Fruit fly (Drosophila melanogaster) whole organism, wandering third instar larva: ENCODE data around the gene CG34316.

Source experiments
- CG32264 ChIP-seq: fragments of 200-800 bp; sonication (Bioruptor generic); optimal IDR thresholded peaks from 2 replicates; lab custom pipeline; 2016; ENCODE audit warnings: missing biosample characterization, missing genetic modification characterization
- CG9705 ChIP-seq: fragments of 200-800 bp; sonication (Bioruptor generic); optimal IDR thresholded peaks from 2 replicates; lab custom pipeline; 2018; ENCODE audit warnings: missing biosample characterization, mild to moderate bottlenecking, missing genetic modification characterization
- Dif ChIP-seq: fragments of 200-275, 200-300 bp; sonication (Bioruptor generic); optimal IDR thresholded peaks from 2 replicates; lab custom pipeline; 2018; ENCODE audit warnings: missing biosample characterization, missing genetic modification characterization; ENCODE audit not compliant: partially characterized antibody
- GATAd ChIP-seq: sonication (Bioruptor generic); optimal IDR thresholded peaks from 2 replicates; lab custom pipeline; 2016; ENCODE audit warnings: missing biosample characterization, missing genetic modification characterization
- HLH106 ChIP-seq: fragments of 200-800 bp; optimal IDR thresholded peaks from 3 replicates; lab custom pipeline; 2019; ENCODE audit warnings: missing biosample characterization, mild to moderate bottlenecking, missing genetic modification characterization, moderate library complexity
- Hnf4 ChIP-seq: fragments of 200-800 bp; sonication (Bioruptor generic); optimal IDR thresholded peaks from 2 replicates; lab custom pipeline; 2016; ENCODE audit warnings: missing biosample characterization, mild to moderate bottlenecking, missing genetic modification characterization
- Hr78 ChIP-seq: fragments of >200 bp; optimal IDR thresholded peaks from 2 replicates; lab custom pipeline; 2017; ENCODE audit warnings: missing biosample characterization, missing genetic modification characterization
- Hr83 ChIP-seq: fragments of 200-300 bp; sonication (Bioruptor generic); optimal IDR thresholded peaks from 2 replicates; lab custom pipeline; 2016; ENCODE audit warnings: missing biosample characterization, mild to moderate bottlenecking, missing genetic modification characterization, moderate library complexity; ENCODE audit not compliant: poor library complexity, severe bottlenecking
- Jra ChIP-seq: sonication (Bioruptor generic); optimal IDR thresholded peaks from 2 replicates; lab custom pipeline; 2016; ENCODE audit warnings: missing biosample characterization, missing genetic modification characterization
- Mio ChIP-seq: sonication (Bioruptor generic); optimal IDR thresholded peaks from 2 replicates; lab custom pipeline; 2016; ENCODE audit warnings: missing biosample characterization, missing genetic modification characterization
- Myc ChIP-seq: fragments of >200 bp; optimal IDR thresholded peaks from 2 replicates; lab custom pipeline; 2017
- N ChIP-seq: fragments of >200 bp; optimal IDR thresholded peaks from 2 replicates; lab custom pipeline; 2018; ENCODE audit warnings: missing biosample characterization, missing external identifiers, missing genetic modification characterization
- OdsH ChIP-seq: fragments of 200-800 bp; sonication (Bioruptor generic); optimal IDR thresholded peaks from 2 replicates; lab custom pipeline; 2016; ENCODE audit warnings: missing biosample characterization, mild to moderate bottlenecking, missing genetic modification characterization
- Rel ChIP-seq, 2 experiments: fragments of 200-800 bp; sonication (Bioruptor generic) in 1 of 2; optimal IDR thresholded peaks; 2 replicates in 1 of 2; 3 replicates in 1 of 2; lab custom pipeline; 2016 to 2019; ENCODE audit warnings: mild to moderate bottlenecking in 2 of 2, missing biosample characterization in 2 of 2, missing genetic modification characterization in 2 of 2, moderate library complexity in 1 of 2
- Sp1 ChIP-seq: fragments of 200-800 bp; sonication (Bioruptor generic); optimal IDR thresholded peaks from 3 replicates; lab custom pipeline; 2019; ENCODE audit warnings: missing biosample characterization, mild to moderate bottlenecking, missing genetic modification characterization, moderate library complexity
- Vsx2 ChIP-seq: fragments of 200-300, 225-300 bp; sonication (Bioruptor generic); optimal IDR thresholded peaks from 2 replicates; lab custom pipeline; 2018; ENCODE audit warnings: missing biosample characterization, missing genetic modification characterization; ENCODE audit not compliant: partially characterized antibody
- br ChIP-seq: fragments of 200-800 bp; sonication (Bioruptor generic); optimal IDR thresholded peaks from 2 replicates; lab custom pipeline; 2016; ENCODE audit warnings: missing biosample characterization, missing genetic modification characterization
- brk ChIP-seq: fragments of 200-800 bp; sonication (Bioruptor generic); optimal IDR thresholded peaks from 2 replicates; lab custom pipeline; 2016; ENCODE audit warnings: missing biosample characterization, mild to moderate bottlenecking, missing genetic modification characterization
- dl ChIP-seq, 2 experiments: fragments of 175-275, 200-275 bp in 1 of 2; fragments of 200-275 bp in 1 of 2; sonication (Bioruptor generic); optimal IDR thresholded peaks; lab custom pipeline; 2018; ENCODE audit warnings: mild to moderate bottlenecking in 2 of 2, missing biosample characterization in 2 of 2, missing genetic modification characterization in 2 of 2, moderate library complexity in 2 of 2; ENCODE audit not compliant: partially characterized antibody in 2 of 2, insufficient read depth in 1 of 2
- dsf ChIP-seq: sonication (Bioruptor generic); optimal IDR thresholded peaks from 2 replicates; lab custom pipeline; 2016; ENCODE audit warnings: missing biosample characterization, missing genetic modification characterization, borderline replicate concordance
- ey ChIP-seq: fragments of 200-800 bp; sonication (Bioruptor generic); optimal IDR thresholded peaks from 2 replicates; lab custom pipeline; 2016; ENCODE audit warnings: missing biosample characterization, missing genetic modification characterization
- foxo ChIP-seq, 2 experiments: fragments of 200-800 bp; sonication (Bioruptor generic); optimal IDR thresholded peaks; 2 replicates in 1 of 2; 3 replicates in 1 of 2; lab custom pipeline; 2016 to 2017; ENCODE audit warnings: missing biosample characterization in 2 of 2, missing genetic modification characterization in 2 of 2
- h ChIP-seq: fragments of 200-800 bp; sonication (Bioruptor generic); optimal IDR thresholded peaks from 3 replicates; lab custom pipeline; 2016; ENCODE audit warnings: missing biosample characterization, mild to moderate bottlenecking, missing genetic modification characterization
- pan ChIP-seq: fragments of >200 bp; optimal IDR thresholded peaks from 2 replicates; lab custom pipeline; 2017
- psq ChIP-seq: fragments of 200-800 bp; sonication (Bioruptor generic); optimal IDR thresholded peaks from 3 replicates; lab custom pipeline; 2017; ENCODE audit warnings: missing biosample characterization, mild to moderate bottlenecking, missing genetic modification characterization, moderate library complexity
- sage ChIP-seq: fragments of 200-800 bp; sonication (Bioruptor generic); optimal IDR thresholded peaks from 2 replicates; lab custom pipeline; 2016; ENCODE audit warnings: missing biosample characterization, mild to moderate bottlenecking, missing genetic modification characterization
- sv ChIP-seq: fragments of 200-800 bp; sonication (Bioruptor generic); optimal IDR thresholded peaks from 3 replicates; lab custom pipeline; 2016; ENCODE audit warnings: missing biosample characterization, missing genetic modification characterization
- tai ChIP-seq: sonication (Bioruptor generic); optimal IDR thresholded peaks from 2 replicates; lab custom pipeline; 2016; ENCODE audit warnings: missing biosample characterization, missing genetic modification characterization
- woc ChIP-seq: sonication (Bioruptor generic); optimal IDR thresholded peaks from 2 replicates; lab custom pipeline; 2016; ENCODE audit warnings: missing biosample characterization, mild to moderate bottlenecking, missing genetic modification characterization

Gene CG34316

DNA sequence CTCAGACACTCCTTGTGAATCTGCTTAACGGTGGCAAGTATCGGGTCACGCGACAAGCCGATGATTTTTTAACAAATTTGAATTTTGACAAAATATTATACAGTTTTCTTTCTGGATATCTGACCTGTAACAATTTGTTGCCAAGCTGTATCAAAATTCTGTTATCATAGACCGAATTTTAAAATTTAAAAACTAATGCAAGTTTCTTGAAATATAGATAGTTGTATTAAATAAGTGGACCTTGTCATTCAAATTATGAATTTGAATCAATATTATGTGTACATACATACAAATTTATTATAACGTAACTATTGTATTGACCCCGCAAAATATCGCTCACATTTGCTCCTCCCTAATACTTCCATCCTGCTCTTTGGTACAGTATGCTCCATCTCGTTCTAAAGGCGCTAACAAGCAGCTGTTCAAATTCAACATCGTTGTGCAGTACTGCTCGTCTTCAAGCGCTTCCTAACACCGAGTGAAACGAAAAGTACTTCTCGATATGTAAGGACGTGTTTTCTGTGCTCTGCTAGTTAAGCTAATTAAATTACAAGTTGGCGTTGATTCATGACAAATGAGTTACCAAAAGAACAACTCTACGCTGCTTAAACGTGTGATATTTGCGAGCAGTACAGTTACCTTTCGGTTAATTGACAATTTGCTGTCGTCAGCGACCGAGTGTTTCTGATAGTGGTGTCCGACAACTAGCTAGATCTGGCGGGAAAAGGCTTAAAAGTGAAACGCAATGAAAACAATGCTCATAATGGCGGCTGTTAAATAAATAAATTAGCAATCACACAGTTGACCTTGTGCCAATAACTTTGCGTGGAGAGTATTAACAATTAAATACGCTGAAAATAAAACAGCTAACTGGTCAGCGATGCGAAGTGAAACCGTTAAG is 34.0 kb upstream of the CG34316 start, which contains the start of the genes Kpc1 and CG42542 (continued):
- TF ChIP-seq sv (GFP tag; lab: Kevin White, UChicago), result peak; percentile 87
- TF ChIP-seq Hnf4 (GFP tag; lab: Kevin White, UChicago), result peak; percentile 92

DNA sequence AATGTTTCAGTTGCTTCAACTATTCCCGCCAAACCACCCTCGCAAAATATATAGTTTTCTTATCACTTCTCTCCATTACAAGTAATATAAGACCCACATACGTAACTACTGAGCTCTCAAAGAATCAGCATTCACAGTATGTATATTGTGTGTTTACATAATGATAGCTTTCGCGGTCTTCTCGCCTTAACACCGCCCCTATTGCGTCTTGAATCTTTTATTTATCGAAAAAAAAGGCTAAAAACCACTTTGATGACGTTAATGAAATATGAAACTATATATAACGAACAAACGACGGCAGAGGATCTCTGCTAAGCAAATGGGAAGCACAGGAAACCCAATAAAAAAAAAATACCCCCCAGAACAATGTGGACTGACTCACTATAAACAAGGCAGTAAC is 33.0 kb upstream of the CG34316 start:
- TF ChIP-seq Hr83 (GFP tag; lab: Kevin White, UChicago), result peak; percentile 9
- no peak for TF ChIP-seq dl (GFP tag; optimal IDR thresholded peaks at IDR 0.05; lab: Kevin White, UChicago; ENCODE audit: insufficient read depth in 1 of 2, partially characterized antibody in 2 of 2)
- no peak for TF ChIP-seq Rel (GFP tag; optimal IDR thresholded peaks at IDR 0.05; lab: Kevin White, UChicago)
- peak; percentile 73 for TF ChIP-seq Rel (tag; optimal IDR thresholded peaks at IDR 0.05; lab: Kevin White, UChicago)

DNA sequence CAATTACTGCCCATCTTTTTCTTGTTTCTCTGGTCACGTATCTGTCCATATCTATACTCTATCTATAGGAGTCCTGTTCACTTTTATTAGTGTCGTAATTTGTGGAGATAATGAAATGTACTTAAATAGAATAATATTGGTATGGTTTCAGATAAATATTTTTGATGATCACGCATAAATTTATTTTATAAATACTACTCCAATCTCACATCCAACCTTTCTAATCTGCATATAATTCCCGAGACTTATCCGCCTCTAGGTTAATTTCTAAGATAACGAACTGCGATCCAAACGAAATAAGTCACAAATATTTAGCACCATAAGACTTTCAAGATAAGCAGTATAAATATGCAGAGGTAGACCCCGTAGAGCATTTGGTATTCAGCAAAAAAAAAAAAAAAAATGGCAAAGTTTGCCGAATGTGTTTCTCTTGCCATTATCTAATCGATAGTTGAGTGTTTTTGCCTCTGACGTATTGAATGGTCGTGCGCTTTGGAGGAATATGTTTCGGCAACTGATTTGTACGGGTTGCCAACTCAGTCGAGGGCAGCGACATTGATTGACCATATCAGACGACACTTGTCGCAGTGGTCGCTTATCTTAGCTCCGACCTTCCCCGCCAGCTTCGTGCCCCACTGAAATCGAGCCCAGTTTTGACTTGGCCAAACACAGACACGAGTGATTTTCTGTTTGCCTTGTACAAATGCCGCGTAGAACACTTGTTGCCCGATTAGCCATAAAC is 32.2 kb upstream of the CG34316 start:
- TF ChIP-seq brk (GFP tag; lab: Kevin White, UChicago) (peak; percentile 35), h (GFP tag; lab: Kevin White, UChicago) (peak; percentile 76), Rel (GFP tag; optimal IDR thresholded peaks at IDR 0.05; lab: Kevin White, UChicago) (no peak), Rel (tag; optimal IDR thresholded peaks at IDR 0.05; lab: Kevin White, UChicago) (peak; percentile 12), br (GFP tag; lab: Kevin White, UChicago) (peak; percentile 15), N (GFP tag; lab: Kevin White, UChicago) (no peak)
- TF ChIP-seq, all 38 proteins: peak for 4

DNA sequence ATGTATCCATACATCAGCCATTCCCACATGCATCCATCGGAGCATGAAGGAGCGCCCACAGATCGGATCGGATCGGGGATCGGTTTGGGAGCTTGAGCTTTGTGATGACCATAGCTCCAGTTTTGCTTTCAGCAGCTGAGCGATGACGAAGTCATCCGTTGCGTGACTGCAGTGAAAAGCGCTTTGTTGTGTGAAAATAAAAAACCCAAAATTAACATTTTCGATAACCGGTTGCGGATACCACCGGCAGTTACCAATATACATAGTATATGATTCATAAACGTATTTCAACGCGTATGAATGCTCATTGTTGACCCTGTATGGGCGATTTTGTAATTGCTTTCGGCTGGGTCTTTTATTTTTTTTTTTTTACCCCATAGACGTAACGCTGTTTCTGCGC is 25.2 kb upstream of the CG34316 start:
- TF ChIP-seq Dif (GFP tag; lab: Kevin White, UChicago), result no peak
- no peak for TF ChIP-seq Vsx2
- TF ChIP-seq CG9705 (GFP tag; lab: Kevin White, UChicago), result no peak
- no peak for TF ChIP-seq Hr83 (GFP tag; lab: Kevin White, UChicago)
- TF ChIP-seq dl (GFP tag; optimal IDR thresholded peaks at IDR 0.05; lab: Kevin White, UChicago; ENCODE audit: insufficient read depth in 1 of 2, partially characterized antibody in 2 of 2), result no peak
- no peak for TF ChIP-seq Sp1 (GFP tag; lab: Kevin White, UChicago)

DNA sequence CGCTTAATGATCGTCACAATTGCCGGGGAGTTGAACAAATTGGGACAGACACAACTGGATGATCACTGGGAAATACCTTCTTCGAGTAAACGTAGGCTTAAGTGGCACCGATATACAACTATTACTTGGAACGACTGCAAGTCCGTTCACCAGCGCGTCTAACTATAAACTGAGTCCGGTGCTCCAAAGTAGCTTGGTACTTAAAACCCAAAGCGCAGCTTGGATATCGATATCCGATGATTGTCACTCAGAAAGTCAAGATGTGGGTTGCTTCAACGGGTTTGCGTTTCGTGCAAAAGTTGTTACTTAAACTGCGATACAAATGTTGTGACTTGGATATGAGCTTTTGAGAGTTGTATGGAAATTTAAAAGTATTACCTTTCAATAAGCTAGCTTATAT is 24.1 kb upstream of the CG34316 start, which contains the start of gene Spn88Ea:
Gene Spn88Ea (minus strand): TSS at position 175 of the 400 bp plus-strand sequence.
- TF ChIP-seq Rel (GFP tag; optimal IDR thresholded peaks at IDR 0.05; lab: Kevin White, UChicago) (no peak), Rel (tag; optimal IDR thresholded peaks at IDR 0.05; lab: Kevin White, UChicago) (peak; percentile 68), Sp1 (GFP tag; lab: Kevin White, UChicago) (peak; percentile 2), Hr78 (GFP tag; lab: Kevin White, UChicago) (no peak), dsf (no peak), woc (GFP tag; lab: Kevin White, UChicago) (peak; percentile 50), Vsx2 (peak; percentile 66), br (GFP tag; lab: Kevin White, UChicago) (peak; percentile 8), HLH106 (peak; percentile 3)

DNA sequence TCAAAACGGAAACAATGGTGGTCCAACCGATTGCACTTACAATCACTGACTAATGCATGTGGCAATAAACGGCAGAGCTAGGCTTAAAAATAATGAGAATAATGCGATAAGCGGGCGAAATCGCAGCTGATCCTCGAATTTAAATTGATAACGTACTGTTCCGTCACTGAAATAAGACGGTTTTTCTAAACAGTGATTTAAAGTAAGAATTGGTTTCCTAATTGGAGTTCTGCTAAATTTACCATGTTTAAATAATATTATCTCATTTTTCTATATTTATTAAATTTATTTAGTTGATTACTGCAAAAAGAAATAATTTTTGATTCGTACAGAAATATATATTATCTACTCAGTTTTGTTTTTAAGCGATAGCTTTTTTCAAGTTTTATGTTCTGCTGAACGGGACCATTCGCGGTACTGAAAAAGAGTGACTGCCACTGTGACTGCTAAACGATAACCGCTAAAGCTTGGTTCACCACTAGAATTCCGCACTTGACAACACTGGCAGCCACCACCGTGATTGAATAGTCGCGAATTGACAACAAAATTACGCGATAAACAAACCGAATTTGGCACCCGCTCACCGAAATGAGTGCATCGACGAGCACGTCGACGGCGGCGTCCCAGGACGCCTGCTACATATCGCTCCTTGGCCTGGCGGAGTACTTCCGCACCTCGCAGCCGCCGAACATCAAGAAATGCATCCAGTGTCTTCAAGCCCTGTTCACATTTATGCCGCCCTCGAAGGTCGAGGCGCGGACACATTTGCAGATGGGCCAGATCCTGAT is 21.5 kb upstream of the CG34316 start, which contains the start of the genes Spn88Eb and Mau2:
Gene Spn88Eb (minus strand): TSS at position 51 of the 788 bp plus-strand sequence.
Gene Mau2 (plus strand): TSS at position 493 of the 788 bp plus-strand sequence.
- TF ChIP-seq pan, result no peak
- peak; percentile 72 for TF ChIP-seq Hr83 (GFP tag; lab: Kevin White, UChicago)
- TF ChIP-seq Hnf4 (GFP tag; lab: Kevin White, UChicago), result no peak
- no peak for TF ChIP-seq sage (GFP tag; lab: Kevin White, UChicago)
- no peak for TF ChIP-seq h (GFP tag; lab: Kevin White, UChicago)
- peak; percentile 15 for TF ChIP-seq psq (GFP tag; lab: Kevin White, UChicago)
- peak; percentile 74 for TF ChIP-seq HLH106
- TF ChIP-seq Rel (GFP tag; optimal IDR thresholded peaks at IDR 0.05; lab: Kevin White, UChicago), result no peak
- peak; percentile 7 for TF ChIP-seq Rel (tag; optimal IDR thresholded peaks at IDR 0.05; lab: Kevin White, UChicago)
- no peak for TF ChIP-seq dl (GFP tag; optimal IDR thresholded peaks at IDR 0.05; lab: Kevin White, UChicago; ENCODE audit: insufficient read depth in 1 of 2, partially characterized antibody in 2 of 2)
- no peak for TF ChIP-seq tai (GFP tag; lab: Kevin White, UChicago)
- TF ChIP-seq Mio, result no peak
- peak; percentile 82 for TF ChIP-seq woc (GFP tag; lab: Kevin White, UChicago)
- TF ChIP-seq ey (GFP tag; lab: Kevin White, UChicago), result peak; percentile 47
- no peak for TF ChIP-seq br (GFP tag; lab: Kevin White, UChicago)
- peak; percentile 61 for TF ChIP-seq CG9705 (GFP tag; lab: Kevin White, UChicago)
- TF ChIP-seq Vsx2, result no peak
- no peak for TF ChIP-seq GATAd
- TF ChIP-seq OdsH (GFP tag; lab: Kevin White, UChicago), result peak; percentile 18
- no peak for TF ChIP-seq N (GFP tag; lab: Kevin White, UChicago)
- TF ChIP-seq Sp1 (GFP tag; lab: Kevin White, UChicago), result peak; percentile 56
- TF ChIP-seq Jra (GFP tag; lab: Kevin White, UChicago), result no peak
- no peak for TF ChIP-seq CG32264 (GFP tag; lab: Kevin White, UChicago)
- TF ChIP-seq dsf, result no peak
- TF ChIP-seq Myc (lab: Kevin White, UChicago), result peak; percentile 67
- TF ChIP-seq Hr78 (GFP tag; lab: Kevin White, UChicago), result no peak
- peak in 1 of 2 experiments; percentile 81 for TF ChIP-seq foxo (GFP tag; optimal IDR thresholded peaks at IDR 0.05; lab: Kevin White, UChicago)
- no peak for TF ChIP-seq brk (GFP tag; lab: Kevin White, UChicago)
